Worm (Caenorhabditis elegans): ENCODE results near the gene nhr-203.

Gene nhr-203

ce11 chrV:443193-443592, 16.4 kb upstream of the nhr-203 start, which contains the start of gene srh-33:
TSS of gene srh-33 (minus strand) at chrV:443293.
- TF ChIP-seq W03F9.2 (tag; optimal IDR thresholded peaks at IDR 0.05) (no peak), him-1 (tag; optimal IDR thresholded peaks at IDR 0.05) (no peak), dao-5 (tag; optimal IDR thresholded peaks at IDR 0.05) (no peak)

ce11 chrV:446574-446973, 13.0 kb upstream of the nhr-203 start, which contains the start of gene srh-34:
TSS of gene srh-34 (minus strand) at chrV:446674.
- TF ChIP-seq dao-5 (tag; optimal IDR thresholded peaks at IDR 0.05) (no peak), W03F9.2 (tag; optimal IDR thresholded peaks at IDR 0.05) (no peak), him-1 (tag; optimal IDR thresholded peaks at IDR 0.05) (no peak)

ce11 chrV:446988-447387, 12.6 kb upstream of the nhr-203 start:
- TF ChIP-seq him-1 (tag; optimal IDR thresholded peaks at IDR 0.05) (no peak), dao-5 (tag; optimal IDR thresholded peaks at IDR 0.05) (no peak), W03F9.2 (tag; optimal IDR thresholded peaks at IDR 0.05) (no peak)

ce11 chrV:449130-449529, 10.5 kb upstream of the nhr-203 start, which contains the start of gene srh-35:
TSS of gene srh-35 (minus strand) at chrV:449230.
- TF ChIP-seq him-1 (tag; optimal IDR thresholded peaks at IDR 0.05): no peak
- TF ChIP-seq dao-5 (tag; optimal IDR thresholded peaks at IDR 0.05): no peak
- TF ChIP-seq W03F9.2 (tag; optimal IDR thresholded peaks at IDR 0.05): no peak

- no peak for TF ChIP-seq dao-5 (tag; optimal IDR thresholded peaks at IDR 0.05)
- no peak for TF ChIP-seq him-1 (tag; optimal IDR thresholded peaks at IDR 0.05)
- TF ChIP-seq W03F9.2 (tag; optimal IDR thresholded peaks at IDR 0.05): no peak
Measured at ce11 chrV:449685-450084, 9.9 kb upstream of the nhr-203 start, which contains the start of gene M02H5.8. TSS of gene M02H5.8 (plus strand) at chrV:449981.

- no peak for TF ChIP-seq him-1 (tag; optimal IDR thresholded peaks at IDR 0.05)
- no peak for TF ChIP-seq W03F9.2 (tag; optimal IDR thresholded peaks at IDR 0.05)
- TF ChIP-seq dao-5 (tag; optimal IDR thresholded peaks at IDR 0.05): no peak
Measured at ce11 chrV:450757-451501, 8.7 kb upstream of the nhr-203 start, which contains the start of gene nhr-123. TSS of gene nhr-123 (plus strand) at chrV:451451.

ce11 chrV:453569-453968, 6.0 kb upstream of the nhr-203 start, which contains the start of gene nhr-98:
TSS of gene nhr-98 (plus strand) at chrV:453869.
- TF ChIP-seq him-1 (tag; optimal IDR thresholded peaks at IDR 0.05) (no peak), dao-5 (tag; optimal IDR thresholded peaks at IDR 0.05) (no peak), W03F9.2 (tag; optimal IDR thresholded peaks at IDR 0.05) (no peak)

- TF ChIP-seq him-1 (tag; optimal IDR thresholded peaks at IDR 0.05): no peak
- TF ChIP-seq W03F9.2 (tag; optimal IDR thresholded peaks at IDR 0.05): no peak
- TF ChIP-seq dao-5 (tag; optimal IDR thresholded peaks at IDR 0.05): no peak
Measured at ce11 chrV:457839-458238, 1.8 kb upstream of the nhr-203 start.

ce11 chrV:462263-462662, 2.7 kb downstream of the nhr-203 start, which contains the start of gene nhr-202:
TSS of gene nhr-202 (plus strand) at chrV:462588.
- TF ChIP-seq dao-5 (tag; optimal IDR thresholded peaks at IDR 0.05): no peak
- no peak for TF ChIP-seq W03F9.2 (tag; optimal IDR thresholded peaks at IDR 0.05)
- no peak for TF ChIP-seq him-1 (tag; optimal IDR thresholded peaks at IDR 0.05)

ce11 chrV:464800-465199, 5.2 kb downstream of the nhr-203 start, which contains the start of gene nhr-201:
TSS of gene nhr-201 (plus strand) at chrV:464828.
- TF ChIP-seq W03F9.2 (tag; optimal IDR thresholded peaks at IDR 0.05): no peak
- no peak for TF ChIP-seq him-1 (tag; optimal IDR thresholded peaks at IDR 0.05)
- TF ChIP-seq dao-5 (tag; optimal IDR thresholded peaks at IDR 0.05): no peak

- TF ChIP-seq him-1 (tag; optimal IDR thresholded peaks at IDR 0.05): no peak
- no peak for TF ChIP-seq dao-5 (tag; optimal IDR thresholded peaks at IDR 0.05)
- TF ChIP-seq W03F9.2 (tag; optimal IDR thresholded peaks at IDR 0.05): no peak
Measured at ce11 chrV:465355-465754, 5.8 kb downstream of the nhr-203 start.

ce11 chrV:467507-467906, 7.9 kb downstream of the nhr-203 start:
- TF ChIP-seq W03F9.2 (tag; optimal IDR thresholded peaks at IDR 0.05): no peak
- no peak for TF ChIP-seq him-1 (tag; optimal IDR thresholded peaks at IDR 0.05)
- no peak for TF ChIP-seq dao-5 (tag; optimal IDR thresholded peaks at IDR 0.05)

ce11 chrV:468460-468859, 8.9 kb downstream of the nhr-203 start, which contains the start of gene srbc-57:
TSS of gene srbc-57 (minus strand) at chrV:468560.
- TF ChIP-seq him-1 (tag; optimal IDR thresholded peaks at IDR 0.05) (no peak), dao-5 (tag; optimal IDR thresholded peaks at IDR 0.05) (no peak), W03F9.2 (tag; optimal IDR thresholded peaks at IDR 0.05) (no peak)

ce11 chrV:472589-472988, 13.0 kb downstream of the nhr-203 start, which contains the start of gene srt-31:
TSS of gene srt-31 (plus strand) at chrV:472889.
- TF ChIP-seq W03F9.2 (tag; optimal IDR thresholded peaks at IDR 0.05): no peak
- TF ChIP-seq dao-5 (tag; optimal IDR thresholded peaks at IDR 0.05): no peak
- TF ChIP-seq him-1 (tag; optimal IDR thresholded peaks at IDR 0.05): no peak

Data from whole organism, L4/young adult.